Worm (Caenorhabditis elegans) whole organism, L1 larva: ENCODE results near the gene C05B5.5.

Experiments
- fkh-10 ChIP-seq: sonication (generic microtip); optimal IDR thresholded peaks from 2 replicates; lab custom pipeline; 2017; ENCODE audit warnings: missing biosample characterization, missing genetic modification reagents, missing genetic modification characterization
- lin-13 ChIP-seq: fragments of 150-350 bp; optimal IDR thresholded peaks from 2 replicates; lab custom pipeline; 2014; ENCODE audit warnings: missing biosample characterization, missing genetic modification reagents, missing genetic modification characterization

DNA sequence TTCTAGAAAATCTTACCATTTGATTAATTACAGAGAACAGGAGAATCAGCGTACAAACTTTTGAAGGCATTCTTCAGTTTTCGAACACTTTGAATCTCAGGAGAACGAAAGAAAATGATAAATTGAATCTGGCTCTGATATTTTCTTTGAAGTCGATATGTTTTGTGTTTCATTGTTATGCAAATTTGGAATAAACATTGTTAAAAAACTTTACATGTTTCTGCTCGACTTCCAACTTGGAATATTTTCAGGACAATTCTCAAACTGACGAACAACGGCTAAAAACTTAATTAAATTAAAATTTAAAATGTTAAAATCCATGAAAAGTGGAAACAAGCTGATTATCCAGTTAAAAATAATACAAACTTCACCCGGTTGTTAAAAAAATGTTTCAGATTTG is 12.8 kb upstream of the C05B5.5 start, which contains the start of gene C05B5.1:
- TF ChIP-seq lin-13 (GFP tag; lab: Kevin White, UChicago) (no peak), fkh-10 (GFP tag; lab: Kevin White, UChicago) (no peak)
